Fruit fly (Drosophila melanogaster) whole organism, embryonic: ENCODE results near the gene rasp.

Experiments used
- CG10267 ChIP-seq: fragments of 200-800 bp; sonication (Bioruptor generic); optimal IDR thresholded peaks from 2 replicates; lab custom pipeline; 2018; ENCODE audit warnings: missing biosample characterization, mild to moderate bottlenecking, missing genetic modification characterization, moderate library complexity
- CG10565 ChIP-seq: fragments of 200-800 bp; sonication (Bioruptor generic); optimal IDR thresholded peaks from 3 replicates; lab custom pipeline; 2016; ENCODE audit warnings: missing biosample characterization, mild to moderate bottlenecking, missing genetic modification characterization
- CG10959 ChIP-seq: fragments of 200-800 bp; sonication (Bioruptor generic); IDR thresholded peaks from 2 replicates; pipeline ENCODE4 v1.3.6; 2022; ENCODE audit warnings: missing biosample characterization, missing genetic modification characterization
- CG11085 ChIP-seq: fragments of 200-800 bp; sonication (Bioruptor generic); IDR thresholded peaks from 2 replicates; pipeline ENCODE4 v1.3.6; 2022; ENCODE audit warnings: missing biosample characterization, missing genetic modification characterization
- CG11456 ChIP-seq: fragments of 200-800 bp; sonication (Bioruptor generic); IDR thresholded peaks from 3 replicates; pipeline ENCODE4 v1.3.6; 2022; ENCODE audit warnings: missing biosample characterization, missing genetic modification characterization
- CG12299 ChIP-seq: fragments of 200-800 bp; sonication (Bioruptor generic); optimal IDR thresholded peaks from 2 replicates; lab custom pipeline; 2018; ENCODE audit warnings: missing biosample characterization, mild to moderate bottlenecking, missing genetic modification characterization
- CG13424 ChIP-seq: fragments of 200-800 bp; sonication (Bioruptor generic); optimal IDR thresholded peaks from 2 replicates; lab custom pipeline; 2019; ENCODE audit warnings: missing biosample characterization, mild to moderate bottlenecking, missing genetic modification characterization, moderate library complexity
- CG15696 ChIP-seq: fragments of 200-800 bp; sonication (Bioruptor generic); optimal IDR thresholded peaks from 2 replicates; lab custom pipeline; 2019; ENCODE audit warnings: missing biosample characterization, mild to moderate bottlenecking, missing genetic modification characterization, moderate library complexity
- CG1602 ChIP-seq: fragments of 200-800 bp; sonication (Bioruptor generic); optimal IDR thresholded peaks from 3 replicates; lab custom pipeline; 2016; ENCODE audit warnings: missing biosample characterization, missing genetic modification characterization
- CG16779 ChIP-seq: fragments of 200-800 bp; sonication (Bioruptor generic); IDR thresholded peaks from 2 replicates; pipeline ENCODE4 v1.3.6; 2022; ENCODE audit warnings: missing biosample characterization, missing genetic modification characterization
- CG16815 ChIP-seq: fragments of 200-800 bp; sonication (Bioruptor generic); optimal IDR thresholded peaks from 3 replicates; lab custom pipeline; 2017; ENCODE audit warnings: missing biosample characterization, mild to moderate bottlenecking, missing genetic modification characterization
- CG17912 ChIP-seq: fragments of 200-800 bp; sonication (Bioruptor generic); optimal IDR thresholded peaks from 2 replicates; lab custom pipeline; 2018; ENCODE audit warnings: missing biosample characterization, mild to moderate bottlenecking, missing genetic modification characterization
- CG18011 ChIP-seq: fragments of 200-800 bp; sonication (Bioruptor generic); optimal IDR thresholded peaks from 2 replicates; lab custom pipeline; 2017; ENCODE audit warnings: missing biosample characterization, missing genetic modification characterization, mild to moderate bottlenecking, moderate library complexity, missing genotype
- CG2678 ChIP-seq: fragments of 200-800 bp; sonication (Bioruptor generic); optimal IDR thresholded peaks from 3 replicates; lab custom pipeline; 2019; ENCODE audit warnings: missing biosample characterization, mild to moderate bottlenecking, missing genetic modification characterization, moderate library complexity
- CG4360 ChIP-seq: fragments of 200-800 bp; sonication (Bioruptor generic); IDR thresholded peaks from 2 replicates; pipeline ENCODE4 v1.3.6; 2022; ENCODE audit warnings: missing biosample characterization, missing genetic modification characterization
- CG4424 ChIP-seq: fragments of 200-800 bp; sonication (Bioruptor generic); optimal IDR thresholded peaks from 3 replicates; lab custom pipeline; 2016; ENCODE audit warnings: missing biosample characterization, missing genetic modification characterization
- CG4820 ChIP-seq: fragments of 200-800 bp; sonication (Bioruptor generic); optimal IDR thresholded peaks from 3 replicates; lab custom pipeline; 2016; ENCODE audit warnings: missing biosample characterization, missing genetic modification characterization
- CG5245 ChIP-seq: fragments of 200-800 bp; sonication (Bioruptor generic); optimal IDR thresholded peaks from 3 replicates; lab custom pipeline; 2016; ENCODE audit warnings: missing biosample characterization, missing genetic modification characterization
- CG7556 ChIP-seq: fragments of 200-800 bp; sonication (Bioruptor generic); optimal IDR thresholded peaks from 2 replicates; lab custom pipeline; 2017; ENCODE audit warnings: missing biosample characterization, mild to moderate bottlenecking, missing genetic modification characterization
- CG8281 ChIP-seq: fragments of 200-800 bp; sonication (Bioruptor generic); optimal IDR thresholded peaks from 2 replicates; lab custom pipeline; 2018; ENCODE audit warnings: missing biosample characterization, mild to moderate bottlenecking, missing genetic modification characterization, moderate library complexity
- CG9609 ChIP-seq: fragments of 200-800 bp; sonication (Bioruptor generic); optimal IDR thresholded peaks from 3 replicates; lab custom pipeline; 2016; ENCODE audit warnings: missing biosample characterization, missing genetic modification characterization
- Dad ChIP-seq: fragments of 200-800 bp; sonication (Bioruptor generic); optimal IDR thresholded peaks from 3 replicates; lab custom pipeline; 2016; ENCODE audit warnings: missing biosample characterization, missing genetic modification characterization
- Dp ChIP-seq: fragments of 200-800 bp; sonication (Bioruptor generic); optimal IDR thresholded peaks from 2 replicates; lab custom pipeline; 2018; ENCODE audit warnings: missing biosample characterization, mild to moderate bottlenecking, missing genetic modification characterization, moderate library complexity
- Ets65A ChIP-seq: fragments of 200-800 bp; sonication (Bioruptor generic); peaks from one replicate; lab custom pipeline; 2016; ENCODE audit warnings: missing biosample characterization, missing genetic modification characterization
- H15 ChIP-seq: fragments of 200-800 bp; sonication (Bioruptor generic); IDR thresholded peaks from 3 replicates; pipeline ENCODE4 v1.3.6; 2022; ENCODE audit warnings: missing biosample characterization, missing genetic modification characterization
- H2.0 ChIP-seq: fragments of 200-800 bp; sonication (Bioruptor generic); IDR thresholded peaks from 2 replicates; pipeline ENCODE4 v1.3.6; 2022; ENCODE audit warnings: missing biosample characterization, missing genetic modification characterization
- Hmr ChIP-seq: fragments of 200-800 bp; sonication (Bioruptor generic); optimal IDR thresholded peaks from 3 replicates; lab custom pipeline; 2017; ENCODE audit warnings: mild to moderate bottlenecking, missing biosample characterization, missing genetic modification reagents, missing genetic modification characterization
- Lim3 ChIP-seq: fragments of 200-800 bp; sonication (Bioruptor generic); IDR thresholded peaks from 2 replicates; pipeline ENCODE4 v1.3.6; 2022; ENCODE audit warnings: missing biosample characterization, missing genetic modification characterization
- Neu2 ChIP-seq: fragments of 200-800 bp; sonication (Bioruptor generic); optimal IDR thresholded peaks from 3 replicates; lab custom pipeline; 2016; ENCODE audit warnings: missing biosample characterization, missing genetic modification characterization, borderline replicate concordance
- Scr ChIP-seq: fragments of 200-800 bp; sonication (Bioruptor generic); IDR thresholded peaks from 2 replicates; pipeline ENCODE4 v1.3.6; 2022; ENCODE audit warnings: missing biosample characterization, missing genetic modification characterization; ENCODE audit not compliant: partially characterized antibody
- Sox102F ChIP-seq: fragments of 200-800 bp; sonication (Bioruptor generic); optimal IDR thresholded peaks from 2 replicates; lab custom pipeline; 2018; ENCODE audit warnings: missing biosample characterization, mild to moderate bottlenecking, missing genetic modification characterization, moderate library complexity
- ab ChIP-seq: fragments of 200-800 bp; sonication (Bioruptor generic); optimal IDR thresholded peaks from 2 replicates; lab custom pipeline; 2016; ENCODE audit warnings: missing biosample characterization, missing genetic modification characterization
- crc ChIP-seq: fragments of 200-800 bp; sonication (Bioruptor generic); optimal IDR thresholded peaks from 2 replicates; lab custom pipeline; 2016; ENCODE audit warnings: missing biosample characterization, missing genetic modification characterization
- fd3F ChIP-seq: fragments of 200-800 bp; sonication (Bioruptor generic); optimal IDR thresholded peaks from 2 replicates; lab custom pipeline; 2018; ENCODE audit warnings: missing biosample characterization, mild to moderate bottlenecking, missing genetic modification characterization, moderate library complexity
- grau ChIP-seq: fragments of 200-800 bp; optimal IDR thresholded peaks from 3 replicates; lab custom pipeline; 2019; ENCODE audit warnings: missing biosample characterization, mild to moderate bottlenecking, missing genetic modification characterization, moderate library complexity
- her ChIP-seq: fragments of 200-800 bp; sonication (Bioruptor generic); optimal IDR thresholded peaks from 2 replicates; lab custom pipeline; 2016; ENCODE audit warnings: missing biosample characterization, missing genetic modification characterization
- kay ChIP-seq: fragments of 200-800 bp; sonication (Bioruptor generic); optimal IDR thresholded peaks from 2 replicates; lab custom pipeline; 2016; ENCODE audit warnings: missing biosample characterization, missing genetic modification characterization
- klu ChIP-seq: fragments of 200-800 bp; sonication (Bioruptor generic); IDR thresholded peaks from 2 replicates; pipeline ENCODE4 v1.3.6; 2022; ENCODE audit warnings: missing biosample characterization, missing genetic modification characterization
- lov ChIP-seq, 2 experiments: fragments of 200-800 bp in 1 of 2; fragments of >200 bp in 1 of 2; sonication (Bioruptor generic) in 1 of 2; IDR thresholded peaks in 1 of 2; optimal IDR thresholded peaks in 1 of 2; 2 replicates in 1 of 2; 3 replicates in 1 of 2; pipeline versions ENCODE4 v1.3.6 to Lab custom; 2017 to 2022; ENCODE audit warnings: missing biosample characterization in 1 of 2, missing genetic modification characterization in 1 of 2
- mam ChIP-seq: fragments of 200-800 bp; sonication (Bioruptor generic); optimal IDR thresholded peaks from 3 replicates; lab custom pipeline; 2016; ENCODE audit warnings: missing biosample characterization, missing genetic modification characterization
- pum ChIP-seq: fragments of 200-800 bp; sonication (Bioruptor generic); optimal IDR thresholded peaks from 2 replicates; lab custom pipeline; 2016; ENCODE audit warnings: missing biosample characterization, missing genetic modification characterization
- ranshi ChIP-seq: fragments of 200-800 bp; sonication (Bioruptor generic); IDR thresholded peaks from 2 replicates; pipeline ENCODE4 v1.3.6; 2022; ENCODE audit warnings: missing biosample characterization, missing genetic modification characterization
- run ChIP-seq: fragments of 200-800 bp; sonication (Bioruptor generic); optimal IDR thresholded peaks from 3 replicates; lab custom pipeline; 2018; ENCODE audit warnings: missing biosample characterization, mild to moderate bottlenecking, missing genetic modification characterization
- sens-2 ChIP-seq: fragments of 200-800 bp; sonication (Bioruptor generic); IDR thresholded peaks from 2 replicates; pipeline ENCODE4 v1.3.6; 2022; ENCODE audit warnings: missing biosample characterization, missing genetic modification characterization
- slou ChIP-seq: fragments of 200-800 bp; sonication (Bioruptor generic); optimal IDR thresholded peaks from 3 replicates; lab custom pipeline; 2016; ENCODE audit warnings: missing biosample characterization, missing genetic modification characterization
- tio ChIP-seq: fragments of 200-800 bp; sonication (Bioruptor generic); optimal IDR thresholded peaks from 2 replicates; lab custom pipeline; 2017; ENCODE audit warnings: missing biosample characterization, missing genetic modification characterization, inconsistent platforms
- tll ChIP-seq, 2 experiments: fragments of 200-800 bp in 1 of 2; fragments of >200 bp in 1 of 2; sonication (Bioruptor generic) in 1 of 2; optimal IDR thresholded peaks; 2 replicates each; lab custom pipeline; 2017 to 2019; ENCODE audit warnings: missing biosample characterization in 2 of 2, missing genetic modification characterization in 2 of 2, mild to moderate bottlenecking in 1 of 2, moderate library complexity in 1 of 2
- toy ChIP-seq: fragments of 200-800 bp; sonication (Bioruptor generic); IDR thresholded peaks from 2 replicates; pipeline ENCODE4 v1.3.6; 2022; ENCODE audit warnings: missing biosample characterization, missing genetic modification characterization
- ttk ChIP-seq: fragments of 200-800 bp; sonication (Bioruptor generic); IDR thresholded peaks from 2 replicates; pipeline ENCODE4 v2.1.2; 2022; ENCODE audit warnings: missing biosample characterization, missing genetic modification characterization
- zfh2 ChIP-seq: fragments of 200-800 bp; sonication (Bioruptor generic); optimal IDR thresholded peaks from 2 replicates; lab custom pipeline; 2016; ENCODE audit warnings: missing biosample characterization, missing genetic modification characterization

The rasp gene

dm6 chr3L:3192912-3193311, 30.9 kb downstream of the rasp start, which contains the start of gene Hsp83 (continued):
- TF ChIP-seq H2.0 (peak; percentile 87), run (tag; lab: Kevin White, UChicago) (peak; percentile 91), slou (peak; percentile 81), pum (GFP tag; lab: Kevin White, UChicago) (peak; percentile 81), CG11085 (GFP tag; lab: Robert Waterston, UW) (peak; percentile 87), CG1602 (GFP tag; lab: Kevin White, UChicago) (peak; percentile 52), toy (GFP tag; lab: Robert Waterston, UW) (peak; percentile 78; the same call in 1 of the 2 replicates), Dp (peak; percentile 94), her (peak; percentile 96), zfh2 (GFP tag; lab: Kevin White, UChicago) (peak; percentile 81), Scr (no peak), CG7556 (GFP tag; lab: Kevin White, UChicago) (peak; percentile 88), CG10959 (peak; percentile 81), CG8281 (peak; percentile 74), kay (GFP tag; lab: Kevin White, UChicago) (peak; percentile 63), ttk (GFP tag; lab: Robert Waterston, UW) (peak; percentile 89), CG13424 (tag; lab: Kevin White, UChicago) (peak; percentile 72), Hmr (GFP tag; lab: Kevin White, UChicago) (peak; percentile 99), CG12299 (tag; lab: Kevin White, UChicago) (peak; percentile 98), Ets65A (GFP tag; lab: Kevin White, UChicago) (peak; percentile 99), CG15696 (tag; lab: Kevin White, UChicago) (peak; percentile 36), Dad (GFP tag; lab: Kevin White, UChicago) (peak; percentile 95), CG4424 (GFP tag; lab: Kevin White, UChicago) (peak; percentile 91), CG16779 (peak; percentile 96), CG18011 (GFP tag; lab: Kevin White, UChicago) (peak; percentile 90), CG4820 (peak; percentile 76), fd3F (GFP tag; lab: Kevin White, UChicago) (peak; percentile 86), CG4360 (GFP tag; lab: Robert Waterston, UW) (peak; percentile 74), CG11456 (GFP tag; lab: Robert Waterston, UW) (peak; percentile 96), CG2678 (tag; lab: Kevin White, UChicago) (peak; percentile 91), Sox102F (GFP tag; lab: Kevin White, UChicago) (no peak), Lim3 (0 out of 2 replicates have a peak, but pooled peaks have one; percentile 17), grau (peak; percentile 90), CG5245 (GFP tag; lab: Kevin White, UChicago) (peak; percentile 91), CG9609 (peak; percentile 88), tio (GFP tag; lab: Kevin White, UChicago) (peak; percentile 75), lov (optimal IDR thresholded peaks at IDR 0.05; lab: Kevin White, UChicago) (no peak), lov (GFP tag; IDR thresholded peaks at IDR 0.05; lab: Robert Waterston, UW) (peak; percentile 98), CG16815 (GFP tag; lab: Kevin White, UChicago) (peak; percentile 79), H15 (GFP tag; lab: Robert Waterston, UW) (peak; percentile 92), crc (GFP tag; lab: Kevin White, UChicago) (peak; percentile 94), ab (GFP tag; lab: Kevin White, UChicago) (peak; percentile 3), CG10267 (peak; percentile 99), klu (peak; percentile 63; the same call in 1 of the 2 replicates), ranshi (GFP tag; lab: Robert Waterston, UW) (peak; percentile 92), tll (GFP tag; optimal IDR thresholded peaks at IDR 0.05; lab: Kevin White, UChicago) (no peak), mam (GFP tag; lab: Kevin White, UChicago) (peak; percentile 79), sens-2 (GFP tag; lab: Robert Waterston, UW) (peak; percentile 97), CG17912 (GFP tag; lab: Kevin White, UChicago) (peak; percentile 99), CG10565 (GFP tag; lab: Kevin White, UChicago) (peak; percentile 60), Neu2 (GFP tag; lab: Kevin White, UChicago) (peak; percentile 59)
